Fruit fly (Drosophila melanogaster) whole organism, embryonic: ENCODE measurements around the gene IFT43.

ENCODE experiments used
- Ada2b ChIP-seq: fragments of 200-800 bp; sonication (Bioruptor generic); IDR thresholded peaks from 2 replicates; pipeline ENCODE4 v1.3.6; 2022; ENCODE audit warnings: missing biosample characterization, missing genetic modification characterization
- BEAF-32 ChIP-seq: fragments of 200-800 bp; sonication (Bioruptor generic); optimal IDR thresholded peaks from 3 replicates; lab custom pipeline; 2017; ENCODE audit warnings: missing biosample characterization, missing genetic modification characterization, mild to moderate bottlenecking, moderate library complexity, missing genetic modification reagents
- Bteb2 ChIP-seq: fragments of 200-800 bp; sonication (Bioruptor generic); optimal IDR thresholded peaks from 2 replicates; lab custom pipeline; 2016; ENCODE audit warnings: missing biosample characterization, missing genetic modification characterization
- CG11247 ChIP-seq: fragments of 200-800 bp; sonication (Bioruptor generic); IDR thresholded peaks from 2 replicates; pipeline ENCODE4 v1.3.6; 2022; ENCODE audit warnings: missing biosample characterization, missing genetic modification characterization
- CG12659 ChIP-seq: fragments of 200-800 bp; sonication (Bioruptor generic); optimal IDR thresholded peaks from 3 replicates; lab custom pipeline; 2017; ENCODE audit warnings: mild to moderate bottlenecking, missing biosample characterization, missing genetic modification reagents, missing genetic modification characterization
- CG13123 ChIP-seq: fragments of 200-800 bp; sonication (Bioruptor generic); optimal IDR thresholded peaks from 2 replicates; lab custom pipeline; 2016; ENCODE audit warnings: missing biosample characterization, missing genetic modification characterization
- CG17186 ChIP-seq: fragments of 200-800 bp; sonication (Bioruptor generic); optimal IDR thresholded peaks from 3 replicates; lab custom pipeline; 2017; ENCODE audit warnings: missing biosample characterization, missing genetic modification reagents, missing genetic modification characterization
- CG17912 ChIP-seq: fragments of 200-800 bp; sonication (Bioruptor generic); optimal IDR thresholded peaks from 2 replicates; lab custom pipeline; 2018; ENCODE audit warnings: missing biosample characterization, mild to moderate bottlenecking, missing genetic modification characterization
- CG2889 ChIP-seq: fragments of 200-800 bp; sonication (Bioruptor generic); IDR thresholded peaks from 3 replicates; pipeline ENCODE4 v1.3.6; 2022; ENCODE audit warnings: missing biosample characterization, missing genetic modification characterization
- CG34376 ChIP-seq: fragments of 200-800 bp; sonication (Bioruptor generic); optimal IDR thresholded peaks from 2 replicates; lab custom pipeline; 2018; ENCODE audit warnings: missing biosample characterization, mild to moderate bottlenecking, missing genetic modification characterization
- CG4617 ChIP-seq: fragments of 200-800 bp; sonication (Bioruptor generic); optimal IDR thresholded peaks from 3 replicates; lab custom pipeline; 2016; ENCODE audit warnings: missing biosample characterization, missing genetic modification characterization, borderline replicate concordance
- CG6683 ChIP-seq: fragments of 200-800 bp; sonication (Bioruptor generic); optimal IDR thresholded peaks from 2 replicates; lab custom pipeline; 2017; ENCODE audit warnings: missing biosample characterization, mild to moderate bottlenecking, missing genetic modification characterization, missing genetic modification reagents
- CG8089 ChIP-seq: fragments of 200-800 bp; sonication (Bioruptor generic); optimal IDR thresholded peaks from 3 replicates; lab custom pipeline; 2016; ENCODE audit warnings: missing biosample characterization, missing genetic modification characterization
- CG8924 ChIP-seq: fragments of 200-800 bp; optimal IDR thresholded peaks from 3 replicates; lab custom pipeline; 2019; ENCODE audit warnings: missing biosample characterization, mild to moderate bottlenecking, missing genetic modification characterization, moderate library complexity
- Deaf1 ChIP-seq: fragments of 200-800 bp; optimal IDR thresholded peaks from 3 replicates; lab custom pipeline; 2019; ENCODE audit warnings: missing biosample characterization, mild to moderate bottlenecking, missing genetic modification characterization, moderate library complexity
- Dll ChIP-seq: fragments of 200-800 bp; sonication (Bioruptor generic); IDR thresholded peaks from 4 replicates; pipeline ENCODE4 v1.3.6; 2022; ENCODE audit warnings: missing biosample characterization, missing genetic modification characterization; ENCODE audit not compliant: partially characterized antibody
- Dp ChIP-seq: fragments of 200-800 bp; sonication (Bioruptor generic); optimal IDR thresholded peaks from 2 replicates; lab custom pipeline; 2018; ENCODE audit warnings: missing biosample characterization, mild to moderate bottlenecking, missing genetic modification characterization, moderate library complexity
- E2f1 ChIP-seq: fragments of 200-800 bp; sonication (Bioruptor generic); IDR thresholded peaks from 2 replicates; pipeline ENCODE4 v1.3.6; 2022; ENCODE audit warnings: missing biosample characterization, missing genetic modification characterization
- Eip74EF ChIP-seq, 2 experiments: fragments of 200-800 bp in 1 of 2; fragments of >200 bp in 1 of 2; sonication (Bioruptor generic) in 1 of 2; optimal IDR thresholded peaks; 2 replicates each; lab custom pipeline; 2017 to 2019; ENCODE audit warnings: missing biosample characterization in 2 of 2, missing genetic modification characterization in 2 of 2, mild to moderate bottlenecking in 1 of 2, moderate library complexity in 1 of 2
- Ets65A ChIP-seq: fragments of 200-800 bp; sonication (Bioruptor generic); peaks from one replicate; lab custom pipeline; 2016; ENCODE audit warnings: missing biosample characterization, missing genetic modification characterization
- GATAe ChIP-seq: fragments of 200-800 bp; sonication (Bioruptor generic); conservative IDR thresholded peaks from 2 replicates; pipeline ENCODE4 v1.3.6; 2022; ENCODE audit warnings: missing biosample characterization, missing genetic modification characterization
- Hmr ChIP-seq: fragments of 200-800 bp; sonication (Bioruptor generic); optimal IDR thresholded peaks from 3 replicates; lab custom pipeline; 2017; ENCODE audit warnings: mild to moderate bottlenecking, missing biosample characterization, missing genetic modification reagents, missing genetic modification characterization
- Hr78 ChIP-seq, 2 experiments: fragments of 200-800 bp in 1 of 2; fragments of >200 bp in 1 of 2; sonication (Bioruptor generic) in 1 of 2; optimal IDR thresholded peaks; 2 replicates each; lab custom pipeline; 2017 to 2019; ENCODE audit warnings: missing biosample characterization in 2 of 2, missing genetic modification characterization in 2 of 2, mild to moderate bottlenecking in 1 of 2, moderate library complexity in 1 of 2
- Mes4 ChIP-seq: fragments of 200-800 bp; sonication (Bioruptor generic); optimal IDR thresholded peaks from 2 replicates; lab custom pipeline; 2016; ENCODE audit warnings: missing biosample characterization, missing genetic modification characterization
- PHDP ChIP-seq: fragments of 200-800 bp; sonication (Bioruptor generic); optimal IDR thresholded peaks from 3 replicates; lab custom pipeline; 2018; ENCODE audit warnings: missing biosample characterization, mild to moderate bottlenecking, missing genetic modification characterization, moderate library complexity
- Scr ChIP-seq: fragments of 200-800 bp; sonication (Bioruptor generic); IDR thresholded peaks from 2 replicates; pipeline ENCODE4 v1.3.6; 2022; ENCODE audit warnings: missing biosample characterization, missing genetic modification characterization; ENCODE audit not compliant: partially characterized antibody
- ac ChIP-seq: fragments of 200-800 bp; sonication (Bioruptor generic); optimal IDR thresholded peaks from 3 replicates; lab custom pipeline; 2017; ENCODE audit warnings: missing biosample characterization, mild to moderate bottlenecking, missing genetic modification characterization
- caup ChIP-seq: fragments of 200-800 bp; sonication (Bioruptor generic); optimal IDR thresholded peaks from 3 replicates; lab custom pipeline; 2017; ENCODE audit warnings: missing biosample characterization, mild to moderate bottlenecking, missing genetic modification characterization, moderate library complexity; ENCODE audit not compliant: severe bottlenecking
- dm ChIP-seq: fragments of 200-800 bp; sonication (Bioruptor generic); optimal IDR thresholded peaks from 3 replicates; lab custom pipeline; 2016; ENCODE audit warnings: missing biosample characterization, missing genetic modification characterization
- exex ChIP-seq: fragments of 200-800 bp; sonication (Bioruptor generic); optimal IDR thresholded peaks from 4 replicates; lab custom pipeline; 2018; ENCODE audit warnings: missing biosample characterization, mild to moderate bottlenecking, missing genetic modification characterization, moderate library complexity
- grau ChIP-seq: fragments of 200-800 bp; optimal IDR thresholded peaks from 3 replicates; lab custom pipeline; 2019; ENCODE audit warnings: missing biosample characterization, mild to moderate bottlenecking, missing genetic modification characterization, moderate library complexity
- ken ChIP-seq: fragments of 200-800 bp; sonication (Bioruptor generic); IDR thresholded peaks from 3 replicates; pipeline ENCODE4 v1.3.6; 2022; ENCODE audit warnings: missing biosample characterization, missing genetic modification characterization
- mirr ChIP-seq: fragments of 200-800 bp; sonication (Bioruptor generic); optimal IDR thresholded peaks from 3 replicates; lab custom pipeline; 2018; ENCODE audit warnings: missing biosample characterization, mild to moderate bottlenecking, missing genetic modification characterization
- nom ChIP-seq: fragments of 200-800 bp; sonication (Bioruptor generic); optimal IDR thresholded peaks from 2 replicates; lab custom pipeline; 2017; ENCODE audit warnings: missing biosample characterization, missing genetic modification characterization, mild to moderate bottlenecking, moderate library complexity, missing genetic modification reagents
- pan ChIP-seq, 4 experiments: fragments of >200 bp in 3 of 4; fragments of 200-800 bp in 1 of 4; sonication (Bioruptor generic) in 1 of 4; optimal IDR thresholded peaks in 3 of 4; IDR thresholded peaks in 1 of 4; 2 replicates each; pipeline versions ENCODE4 v1.3.6 to Lab custom; 2017 to 2022; ENCODE audit warnings: missing biosample characterization in 2 of 4, missing genetic modification characterization in 2 of 4, mixed read lengths in 1 of 4
- pzg ChIP-seq: fragments of 200-800 bp; sonication (Bioruptor generic); optimal IDR thresholded peaks from 3 replicates; lab custom pipeline; 2018; ENCODE audit warnings: missing biosample characterization, mild to moderate bottlenecking, missing genetic modification characterization, moderate library complexity
- repo ChIP-seq: fragments of 200-800 bp; sonication (Bioruptor generic); optimal IDR thresholded peaks from 2 replicates; lab custom pipeline; 2016; ENCODE audit warnings: missing biosample characterization, missing genetic modification characterization
- row ChIP-seq: fragments of 200-800 bp; sonication (Bioruptor generic); IDR thresholded peaks from 3 replicates; pipeline ENCODE4 v1.3.6; 2022; ENCODE audit warnings: missing biosample characterization, missing genetic modification characterization
- sc ChIP-seq, 3 experiments: fragments of >200 bp in 2 of 3; fragments of 200-800 bp in 1 of 3; sonication (Bioruptor generic) in 1 of 3; optimal IDR thresholded peaks; 2 replicates in 2 of 3; 3 replicates in 1 of 3; lab custom pipeline; 2017; ENCODE audit warnings: mild to moderate bottlenecking in 1 of 3, missing biosample characterization in 1 of 3, missing genetic modification characterization in 1 of 3, missing genetic modification reagents in 1 of 3
- schlank ChIP-seq: fragments of 200-800 bp; sonication (Bioruptor generic); optimal IDR thresholded peaks from 2 replicates; lab custom pipeline; 2018; ENCODE audit warnings: missing biosample characterization, mild to moderate bottlenecking, missing genetic modification characterization
- stwl ChIP-seq: fragments of 200-800 bp; sonication (Bioruptor generic); optimal IDR thresholded peaks from 3 replicates; lab custom pipeline; 2018; ENCODE audit warnings: missing biosample characterization, mild to moderate bottlenecking, missing genetic modification characterization, moderate library complexity
- tio ChIP-seq: fragments of 200-800 bp; sonication (Bioruptor generic); optimal IDR thresholded peaks from 2 replicates; lab custom pipeline; 2017; ENCODE audit warnings: missing biosample characterization, missing genetic modification characterization, inconsistent platforms
- tup ChIP-seq: fragments of 200-800 bp; sonication (Bioruptor generic); optimal IDR thresholded peaks from 2 replicates; lab custom pipeline; 2016; ENCODE audit warnings: missing biosample characterization, mild to moderate bottlenecking, missing genetic modification characterization, moderate library complexity
- zen ChIP-seq: fragments of 200-800 bp; sonication (Bioruptor generic); optimal IDR thresholded peaks from 3 replicates; lab custom pipeline; 2018; ENCODE audit warnings: missing biosample characterization, mild to moderate bottlenecking, missing genetic modification characterization, moderate library complexity

Gene IFT43

DNA sequence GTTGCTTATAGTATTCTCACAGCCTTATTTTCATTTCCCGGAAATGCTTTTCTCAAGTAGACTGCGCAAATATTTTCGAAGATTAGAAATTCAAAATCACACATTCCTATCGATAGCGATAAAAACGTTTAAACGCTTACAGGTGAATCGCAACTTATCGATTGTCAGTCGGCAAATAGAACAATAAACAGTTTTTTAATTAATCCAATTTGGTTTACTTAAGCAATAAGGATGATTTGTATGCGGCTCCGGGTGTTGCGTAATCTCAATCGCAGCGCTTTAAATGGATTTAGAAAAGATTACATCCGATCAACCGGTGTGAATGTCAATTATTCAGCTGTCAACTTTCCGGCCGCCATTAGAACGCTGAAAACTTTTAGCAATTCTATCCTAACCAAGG is 12.8 kb upstream of the IFT43 start, which contains the start of the genes CG6180 and CG15484 (continued):
- no peak for TF ChIP-seq pan (optimal IDR thresholded peaks at IDR 0.05; lab: Kevin White, UChicago)
- TF ChIP-seq pan (GFP tag; optimal IDR thresholded peaks at IDR 0.05 in 1 of 2, IDR thresholded peaks at IDR 0.05 in 1 of 2): no peak
- TF ChIP-seq Dp (GFP tag; lab: Kevin White, UChicago): peak; percentile 74
- TF ChIP-seq tup (GFP tag; lab: Kevin White, UChicago): no peak
- TF ChIP-seq CG8089 (GFP tag; lab: Kevin White, UChicago): no peak
- TF ChIP-seq ken (GFP tag; lab: Robert Waterston, UW): no peak
- TF ChIP-seq Hmr (GFP tag; lab: Kevin White, UChicago): no peak
- TF ChIP-seq Deaf1 (tag; lab: Kevin White, UChicago): no peak
- peak; percentile 7 for TF ChIP-seq dm (GFP tag; lab: Kevin White, UChicago)
- TF ChIP-seq Ada2b (GFP tag; lab: Robert Waterston, UW): no peak
- TF ChIP-seq Ets65A (GFP tag; lab: Kevin White, UChicago): no peak
- TF ChIP-seq BEAF-32 (GFP tag; lab: Kevin White, UChicago): peak; percentile 55
- TF ChIP-seq sc (optimal IDR thresholded peaks at IDR 0.05; lab: Kevin White, UChicago): no peak
- no peak for TF ChIP-seq sc (GFP tag; optimal IDR thresholded peaks at IDR 0.05; lab: Kevin White, UChicago)
- TF ChIP-seq tio (GFP tag; lab: Kevin White, UChicago): no peak
- TF ChIP-seq CG2889 (GFP tag; lab: Robert Waterston, UW): no peak
- peak; percentile 40 for TF ChIP-seq CG12659 (GFP tag; lab: Kevin White, UChicago)
- TF ChIP-seq exex (tag; lab: Kevin White, UChicago): peak; percentile 16
- TF ChIP-seq zen (tag; lab: Kevin White, UChicago): peak; percentile 17
- TF ChIP-seq CG6683 (GFP tag; lab: Kevin White, UChicago): no peak
- TF ChIP-seq CG4617 (GFP tag; lab: Kevin White, UChicago): peak; percentile 47
- no peak for TF ChIP-seq grau (tag; lab: Kevin White, UChicago)
- TF ChIP-seq CG13123 (GFP tag; lab: Kevin White, UChicago): no peak
- no peak for TF ChIP-seq Eip74EF (GFP tag; optimal IDR thresholded peaks at IDR 0.05; lab: Kevin White, UChicago)
- peak; percentile 48 for TF ChIP-seq stwl (tag; lab: Kevin White, UChicago)
- peak; percentile 59; the same call in 2 of the 4 replicates for TF ChIP-seq Dll (GFP tag; lab: Robert Waterston, UW)
- TF ChIP-seq Mes4 (GFP tag; lab: Kevin White, UChicago): no peak
- no peak for TF ChIP-seq CG8924 (tag; lab: Kevin White, UChicago)
- TF ChIP-seq pzg (GFP tag; lab: Kevin White, UChicago): peak; percentile 49
- no peak for TF ChIP-seq Bteb2
- TF ChIP-seq CG11247 (GFP tag; lab: Robert Waterston, UW): no peak
- TF ChIP-seq CG17912 (GFP tag; lab: Kevin White, UChicago): no peak
- no peak for TF ChIP-seq PHDP (tag; lab: Kevin White, UChicago)
- peak; percentile 58 for TF ChIP-seq Scr (GFP tag; lab: Robert Waterston, UW)
- no peak for TF ChIP-seq ac
- TF ChIP-seq schlank: no peak
- TF ChIP-seq CG17186 (GFP tag; lab: Kevin White, UChicago): no peak
- no peak for TF ChIP-seq caup (GFP tag; lab: Kevin White, UChicago)

DNA sequence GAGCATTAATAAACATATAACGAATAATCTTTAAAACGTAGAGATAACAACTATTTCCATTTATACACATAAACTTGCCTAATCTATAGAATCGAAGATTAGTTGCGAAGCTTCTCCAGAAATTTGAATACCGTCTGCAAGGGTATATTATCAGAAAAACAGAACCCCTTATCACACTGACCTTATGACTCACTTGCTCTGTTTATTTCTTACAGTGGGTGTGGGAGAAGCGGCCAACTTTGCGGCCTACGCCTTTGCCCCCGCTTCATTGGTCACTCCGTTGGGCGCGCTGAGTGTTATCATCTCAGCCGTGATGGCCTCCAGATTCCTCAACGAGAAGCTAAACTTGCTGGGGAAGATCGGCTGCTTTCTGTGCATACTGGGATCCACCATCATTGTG is 10.6 kb upstream of the IFT43 start:
- TF ChIP-seq nom: peak; percentile 13
- peak; percentile 16; the same call in 1 of the 3 replicates for TF ChIP-seq row (GFP tag; lab: Robert Waterston, UW)
- no peak for TF ChIP-seq repo (GFP tag; lab: Kevin White, UChicago)
- TF ChIP-seq GATAe (GFP tag; lab: Robert Waterston, UW): 0 out of 2 replicates have a peak, but pooled peaks have one; percentile 9
- TF ChIP-seq CG34376: peak; percentile 12
- peak; percentile 26 for TF ChIP-seq exex (tag; lab: Kevin White, UChicago)
- peak in 1 of 2 experiments; percentile 88 for TF ChIP-seq Hr78 (GFP tag; optimal IDR thresholded peaks at IDR 0.05; lab: Kevin White, UChicago)
- TF ChIP-seq mirr (GFP tag; lab: Kevin White, UChicago): peak; percentile 14
- TF ChIP-seq E2f1 (GFP tag; lab: Robert Waterston, UW): no peak
